Worm (Caenorhabditis elegans) whole organism, L2 larva: Measurements from ENCODE around the gene F48E8.4.

Experiments used
- alr-1 ChIP-seq: fragments of 150-350 bp; optimal IDR thresholded peaks from 2 replicates; lab custom pipeline; 2014; ENCODE audit warnings: missing biosample characterization, missing genetic modification characterization
- aly-2 ChIP-seq: fragments of 150-350 bp; optimal IDR thresholded peaks from 2 replicates; lab custom pipeline; 2014; ENCODE audit warnings: missing biosample characterization, missing genetic modification characterization
- ceh-82 ChIP-seq: fragments of 150-350 bp; optimal IDR thresholded peaks from 2 replicates; lab custom pipeline; 2014; ENCODE audit warnings: missing biosample characterization, missing genetic modification characterization
- elt-3 ChIP-seq: sonication (generic microtip); optimal IDR thresholded peaks from 2 replicates; lab custom pipeline; 2017; ENCODE audit warnings: missing biosample characterization, missing genetic modification characterization
- lsy-2 ChIP-seq, 2 experiments: fragments of 150-350 bp in 1 of 2; sonication (generic microtip) in 1 of 2; optimal IDR thresholded peaks; 2 replicates each; lab custom pipeline; 2014 to 2017; ENCODE audit warnings: missing biosample characterization in 2 of 2, missing genetic modification characterization in 2 of 2
- mdl-1 ChIP-seq, 2 experiments: fragments of 150-350 bp in 1 of 2; sonication (generic microtip) in 1 of 2; optimal IDR thresholded peaks; 2 replicates each; lab custom pipeline; 2017; ENCODE audit warnings: missing biosample characterization in 2 of 2, missing genetic modification characterization in 2 of 2
- sma-3 ChIP-seq: sonication (generic microtip); optimal IDR thresholded peaks from 2 replicates; lab custom pipeline; 2016; ENCODE audit warnings: missing genetic modification reagents, missing genetic modification characterization, missing compliant biosample characterization
- unc-55 ChIP-seq: fragments of 150-350 bp; sonication (generic microtip); optimal IDR thresholded peaks from 3 replicates; lab custom pipeline; 2014; ENCODE audit warnings: missing biosample characterization, missing genetic modification reagents, missing genetic modification characterization

- TF ChIP-seq elt-3 (tag; lab: Kevin White, UChicago), result no peak
- no peak for TF ChIP-seq unc-55
- no peak for TF ChIP-seq sma-3 (GFP tag; lab: Kevin White, UChicago)
- no peak for TF ChIP-seq lsy-2 (tag; optimal IDR thresholded peaks at IDR 0.05; lab: Kevin White, UChicago)
- TF ChIP-seq aly-2 (tag; lab: Kevin White, UChicago), result no peak
- no peak for TF ChIP-seq ceh-82 (tag; lab: Kevin White, UChicago)
- TF ChIP-seq alr-1 (tag; lab: Kevin White, UChicago), result no peak
- no peak for TF ChIP-seq mdl-1 (tag; optimal IDR thresholded peaks at IDR 0.05; lab: Kevin White, UChicago)
Observed at ce11 chrIII:5503669-5504068, 50.3 kb downstream of the F48E8.4 start.
